Fruit fly (Drosophila melanogaster) Kc167 (cell line): ENCODE results near the gene HP4.

ENCODE experiments used
- Myc ChIP-seq: fragments of >200 bp; optimal IDR thresholded peaks from 2 replicates; lab custom pipeline; 2017; ENCODE audit warnings: missing external identifiers
- Sin3A ChIP-seq: fragments of >200 bp; optimal IDR thresholded peaks from 2 replicates; lab custom pipeline; 2018; ENCODE audit warnings: missing external identifiers
- h ChIP-seq: fragments of >200 bp; optimal IDR thresholded peaks from 3 replicates; lab custom pipeline; 2018; ENCODE audit warnings: missing external identifiers
- insv ChIP-seq: fragments of >200 bp; optimal IDR thresholded peaks from 3 replicates; lab custom pipeline; 2018; ENCODE audit warnings: missing external identifiers
- psq ChIP-seq: fragments of >200 bp; optimal IDR thresholded peaks from 2 replicates; lab custom pipeline; 2017; ENCODE audit warnings: missing external identifiers
- ttk ChIP-seq: sonication (Bioruptor generic); optimal IDR thresholded peaks from 2 replicates; lab custom pipeline; 2017; ENCODE audit warnings: missing external identifiers

HP4 gene

DNA sequence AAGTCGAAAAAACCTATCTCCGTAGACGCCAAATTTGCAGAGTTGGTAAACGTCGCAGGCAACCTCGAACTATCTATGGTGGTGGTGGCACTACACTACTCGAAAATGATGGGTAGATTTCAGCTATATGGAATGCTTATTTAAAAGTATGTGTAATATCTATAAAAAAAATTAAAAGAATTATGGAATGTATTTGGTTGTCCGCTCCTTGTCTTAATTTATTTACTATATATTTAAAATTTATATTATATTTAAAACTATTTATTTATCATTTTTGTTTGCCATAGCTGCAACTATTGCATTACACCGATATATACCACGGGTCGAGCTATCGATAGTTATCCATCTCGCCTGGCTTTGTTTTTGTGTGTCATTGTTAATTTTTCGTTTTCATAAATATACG, at the start of gene HP4, which contains the start of gene CG8209:
HP4 (minus strand) TSS at position 74 of the 403 bp plus-strand sequence.
CG8209 (plus strand) TSS at position 326 of the 403 bp plus-strand sequence.
- TF ChIP-seq psq (lab: Kevin White, UChicago): no peak
- no peak for TF ChIP-seq ttk (lab: Kevin White, UChicago)
- no peak for TF ChIP-seq Sin3A (lab: Kevin White, UChicago)
- no peak for TF ChIP-seq Myc (lab: Kevin White, UChicago)

DNA sequence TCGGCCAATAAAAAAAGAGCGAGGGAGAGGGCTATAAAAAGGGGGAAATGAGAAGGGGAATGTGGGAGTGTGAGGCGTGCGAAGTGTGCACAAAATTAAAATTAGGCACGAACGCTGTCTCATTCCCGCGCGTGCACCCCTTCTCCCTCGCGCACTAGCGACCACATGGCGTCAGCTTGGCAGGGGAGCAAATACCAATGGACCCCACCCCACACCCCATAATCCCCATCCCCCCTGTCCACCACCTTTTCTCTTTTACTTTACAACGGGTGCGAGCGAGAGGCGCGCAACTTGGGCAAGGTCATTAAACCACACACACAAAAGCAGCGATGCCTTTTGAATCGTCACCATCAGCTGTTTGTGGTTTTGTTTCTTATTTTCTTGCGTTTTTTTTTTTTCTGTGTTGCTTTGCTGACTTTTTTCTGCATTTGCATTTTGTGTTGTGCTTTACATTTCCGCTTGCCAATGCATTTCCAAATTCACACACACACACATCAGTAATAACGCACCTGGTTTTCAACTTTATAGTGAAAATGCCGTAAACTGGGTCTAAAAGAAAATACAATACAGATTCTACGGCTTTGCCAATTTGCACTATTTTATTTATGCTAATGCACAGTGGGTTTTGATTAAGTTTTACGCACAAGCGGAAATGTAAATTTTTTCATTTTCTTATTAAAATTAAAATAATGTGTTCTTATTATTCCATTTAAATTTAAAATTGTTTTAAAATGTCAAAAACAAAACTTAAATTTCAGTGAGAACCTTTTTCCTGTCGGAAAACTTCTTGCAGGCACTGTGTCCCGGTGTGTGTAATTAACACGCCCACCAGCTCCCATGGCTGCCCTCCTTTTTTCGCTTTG, 48.6 kb upstream of the HP4 start:
- TF ChIP-seq insv (lab: Kevin White, UChicago) (no peak), Myc (lab: Kevin White, UChicago) (no peak), h (lab: Kevin White, UChicago) (no peak), ttk (lab: Kevin White, UChicago) (no peak), psq (lab: Kevin White, UChicago) (no peak), Sin3A (lab: Kevin White, UChicago) (no peak)

- TF ChIP-seq insv (lab: Kevin White, UChicago): no peak
- no peak for TF ChIP-seq ttk (lab: Kevin White, UChicago)
- TF ChIP-seq psq (lab: Kevin White, UChicago): no peak
- TF ChIP-seq h (lab: Kevin White, UChicago): no peak
- no peak for TF ChIP-seq Sin3A (lab: Kevin White, UChicago)
- TF ChIP-seq Myc (lab: Kevin White, UChicago): no peak
Measured at dm6 chr3L:8018665-8019070, 42.7 kb upstream of the HP4 start.

dm6 chr3L:8013865-8014216, 37.9 kb upstream of the HP4 start:
- no peak for TF ChIP-seq Sin3A (lab: Kevin White, UChicago)
- no peak for TF ChIP-seq h (lab: Kevin White, UChicago)
- no peak for TF ChIP-seq Myc (lab: Kevin White, UChicago)
- no peak for TF ChIP-seq psq (lab: Kevin White, UChicago)
- no peak for TF ChIP-seq ttk (lab: Kevin White, UChicago)
- TF ChIP-seq insv (lab: Kevin White, UChicago): no peak

DNA sequence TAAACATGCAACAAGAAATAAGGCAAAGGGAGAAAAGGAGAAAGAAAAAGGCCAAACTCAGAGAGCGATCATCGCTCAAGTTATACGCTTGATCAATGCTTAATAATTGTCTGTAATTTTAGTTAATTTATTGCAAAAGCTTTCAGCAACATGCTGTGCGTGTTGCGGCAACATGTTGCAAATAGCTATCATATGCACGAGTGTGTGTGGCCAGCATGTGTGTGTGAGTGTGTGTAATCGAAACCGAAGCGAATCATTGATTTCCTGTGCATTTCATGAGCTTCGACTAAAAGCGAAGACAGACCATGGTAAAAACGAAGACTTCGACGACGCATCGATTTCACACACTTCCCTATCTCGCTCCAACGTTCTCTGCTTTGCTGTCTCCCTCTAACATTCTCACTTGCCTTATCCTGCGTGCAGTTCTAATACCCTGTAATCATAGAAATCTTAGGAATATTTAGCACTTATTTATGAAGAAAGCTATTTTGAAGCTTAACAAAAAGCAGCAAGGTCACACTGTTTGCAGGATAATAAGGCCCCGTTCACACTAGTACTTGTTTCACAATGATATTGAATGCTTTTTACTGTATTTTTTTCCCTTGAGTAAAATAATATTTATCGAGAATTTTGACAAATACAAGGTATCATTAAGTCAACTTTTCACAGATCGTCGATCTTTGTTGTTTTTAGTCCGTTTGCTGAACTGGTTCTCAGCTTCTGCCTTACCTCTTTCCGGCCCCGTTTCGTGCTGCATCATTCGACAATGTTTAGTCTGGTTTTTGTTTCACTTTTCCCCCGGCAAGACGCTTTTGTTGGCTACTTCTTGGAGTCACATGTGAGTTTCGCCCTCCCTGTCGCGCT, 37.3 kb upstream of the HP4 start:
- TF ChIP-seq Sin3A (lab: Kevin White, UChicago) (no peak), insv (lab: Kevin White, UChicago) (no peak), Myc (lab: Kevin White, UChicago) (no peak), ttk (lab: Kevin White, UChicago) (no peak), psq (lab: Kevin White, UChicago) (no peak)

dm6 chr3L:8005770-8006169, 29.8 kb upstream of the HP4 start:
- no peak for TF ChIP-seq Myc (lab: Kevin White, UChicago)
- no peak for TF ChIP-seq h (lab: Kevin White, UChicago)
- TF ChIP-seq Sin3A (lab: Kevin White, UChicago): no peak
- TF ChIP-seq insv (lab: Kevin White, UChicago): no peak
- no peak for TF ChIP-seq psq (lab: Kevin White, UChicago)
- TF ChIP-seq ttk (lab: Kevin White, UChicago): no peak

- no peak for TF ChIP-seq Myc (lab: Kevin White, UChicago)
- TF ChIP-seq ttk (lab: Kevin White, UChicago): no peak
- no peak for TF ChIP-seq psq (lab: Kevin White, UChicago)
- TF ChIP-seq Sin3A (lab: Kevin White, UChicago): no peak
- no peak for TF ChIP-seq h (lab: Kevin White, UChicago)
- TF ChIP-seq insv (lab: Kevin White, UChicago): no peak
Measured at dm6 chr3L:8001057-8001597, 25.2 kb upstream of the HP4 start.

DNA sequence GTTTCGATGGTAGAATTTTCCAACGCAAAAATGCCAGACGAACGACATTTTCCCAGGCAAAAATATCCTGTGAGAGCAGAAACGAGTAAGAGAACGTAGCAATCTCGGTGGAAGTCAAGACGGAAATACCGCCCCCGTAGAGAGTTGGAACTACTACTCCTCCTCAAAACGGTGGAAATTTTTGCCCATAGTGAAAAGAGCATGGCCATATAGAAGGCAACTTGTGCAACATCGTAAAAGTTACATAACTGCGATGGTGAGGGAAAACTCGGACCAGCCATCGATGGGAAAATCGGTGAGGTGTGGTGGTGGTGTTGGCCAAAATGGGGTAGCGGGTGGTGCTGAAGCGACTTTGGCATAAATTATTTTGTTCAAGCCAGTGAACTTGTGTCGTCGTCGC, 24.0 kb upstream of the HP4 start:
- TF ChIP-seq h (lab: Kevin White, UChicago) (no peak), psq (lab: Kevin White, UChicago) (no peak), Myc (lab: Kevin White, UChicago) (no peak), Sin3A (lab: Kevin White, UChicago) (no peak), ttk (lab: Kevin White, UChicago) (no peak), insv (lab: Kevin White, UChicago) (no peak)

dm6 chr3L:7996364-7996763, 20.4 kb upstream of the HP4 start:
- no peak for TF ChIP-seq Sin3A (lab: Kevin White, UChicago)
- no peak for TF ChIP-seq h (lab: Kevin White, UChicago)
- TF ChIP-seq ttk (lab: Kevin White, UChicago): no peak
- TF ChIP-seq Myc (lab: Kevin White, UChicago): no peak
- no peak for TF ChIP-seq psq (lab: Kevin White, UChicago)
- no peak for TF ChIP-seq insv (lab: Kevin White, UChicago)

dm6 chr3L:7993570-7994319, 17.8 kb upstream of the HP4 start:
- no peak for TF ChIP-seq Myc (lab: Kevin White, UChicago)
- no peak for TF ChIP-seq psq (lab: Kevin White, UChicago)
- TF ChIP-seq ttk (lab: Kevin White, UChicago): no peak
- no peak for TF ChIP-seq insv (lab: Kevin White, UChicago)
- no peak for TF ChIP-seq h (lab: Kevin White, UChicago)
- TF ChIP-seq Sin3A (lab: Kevin White, UChicago): no peak
